Fruit fly (Drosophila melanogaster) whole organism, embryonic: ENCODE measurements around the gene CG9106.

Experiments used
- Aef1 ChIP-seq: fragments of 200-800 bp; sonication (Bioruptor generic); IDR thresholded peaks from 3 replicates; pipeline ENCODE4 v1.3.6; 2022; ENCODE audit warnings: missing biosample characterization, missing genetic modification characterization
- CG10274 ChIP-seq: fragments of 200-800 bp; sonication (Bioruptor generic); optimal IDR thresholded peaks from 3 replicates; lab custom pipeline; 2017; ENCODE audit warnings: missing biosample characterization, mild to moderate bottlenecking, missing genetic modification characterization
- CG12236 ChIP-seq: fragments of 200-800 bp; sonication (Bioruptor generic); optimal IDR thresholded peaks from 2 replicates; lab custom pipeline; 2016; ENCODE audit warnings: missing biosample characterization, missing genetic modification characterization
- CG14441 ChIP-seq: fragments of 200-800 bp; sonication (Bioruptor generic); IDR thresholded peaks from 2 replicates; pipeline ENCODE4 v1.3.6; 2022; ENCODE audit warnings: missing biosample characterization, missing genetic modification characterization
- CG15269 ChIP-seq: fragments of 200-800 bp; sonication (Bioruptor generic); optimal IDR thresholded peaks from 2 replicates; lab custom pipeline; 2018; ENCODE audit warnings: missing biosample characterization, mild to moderate bottlenecking, missing genetic modification characterization, moderate library complexity
- CG16779 ChIP-seq: fragments of 200-800 bp; sonication (Bioruptor generic); IDR thresholded peaks from 2 replicates; pipeline ENCODE4 v1.3.6; 2022; ENCODE audit warnings: missing biosample characterization, missing genetic modification characterization
- CG17186 ChIP-seq: fragments of 200-800 bp; sonication (Bioruptor generic); optimal IDR thresholded peaks from 3 replicates; lab custom pipeline; 2017; ENCODE audit warnings: missing biosample characterization, missing genetic modification reagents, missing genetic modification characterization
- CG31224 ChIP-seq: fragments of 200-800 bp; sonication (Bioruptor generic); IDR thresholded peaks from 2 replicates; pipeline ENCODE4 v1.3.6; 2022; ENCODE audit warnings: missing biosample characterization, missing genetic modification characterization
- CG33213 ChIP-seq: fragments of 200-800 bp; sonication (Bioruptor generic); optimal IDR thresholded peaks from 3 replicates; lab custom pipeline; 2016; ENCODE audit warnings: missing biosample characterization, missing genetic modification characterization
- CG43689 ChIP-seq: fragments of 200-800 bp; sonication (Bioruptor generic); IDR thresholded peaks from 2 replicates; pipeline ENCODE4 v1.3.6; 2022; ENCODE audit warnings: missing biosample characterization, missing genetic modification characterization
- CG4404 ChIP-seq: fragments of 200-800 bp; sonication (Bioruptor generic); IDR thresholded peaks from 2 replicates; pipeline ENCODE4 v1.3.6; 2022; ENCODE audit warnings: missing biosample characterization, missing genetic modification characterization
- CG4854 ChIP-seq: fragments of 200-800 bp; sonication (Bioruptor generic); optimal IDR thresholded peaks from 2 replicates; lab custom pipeline; 2016; ENCODE audit warnings: missing biosample characterization, missing genetic modification characterization, inconsistent platforms
- CG6689 ChIP-seq: fragments of 200-800 bp; sonication (Bioruptor generic); IDR thresholded peaks from 2 replicates; pipeline ENCODE4 v1.3.6; 2022; ENCODE audit warnings: missing biosample characterization, missing genetic modification characterization
- CG9609 ChIP-seq: fragments of 200-800 bp; sonication (Bioruptor generic); optimal IDR thresholded peaks from 3 replicates; lab custom pipeline; 2016; ENCODE audit warnings: missing biosample characterization, missing genetic modification characterization
- CHES-1-like ChIP-seq: fragments of 200-800 bp; sonication (Bioruptor generic); optimal IDR thresholded peaks from 2 replicates; lab custom pipeline; 2016; ENCODE audit warnings: missing biosample characterization, missing genetic modification characterization
- Dad ChIP-seq: fragments of 200-800 bp; sonication (Bioruptor generic); optimal IDR thresholded peaks from 3 replicates; lab custom pipeline; 2016; ENCODE audit warnings: missing biosample characterization, missing genetic modification characterization
- Dp ChIP-seq: fragments of 200-800 bp; sonication (Bioruptor generic); optimal IDR thresholded peaks from 2 replicates; lab custom pipeline; 2018; ENCODE audit warnings: missing biosample characterization, mild to moderate bottlenecking, missing genetic modification characterization, moderate library complexity
- Drgx ChIP-seq: fragments of 200-800 bp; sonication (Bioruptor generic); IDR thresholded peaks from 2 replicates; pipeline ENCODE4 v1.3.6; 2022; ENCODE audit warnings: missing biosample characterization, missing genetic modification characterization
- E2f2 ChIP-seq: fragments of 200-800 bp; sonication (Bioruptor generic); IDR thresholded peaks from 2 replicates; pipeline ENCODE4 v1.3.6; 2022; ENCODE audit warnings: missing biosample characterization, missing genetic modification characterization
- Fer1 ChIP-seq: fragments of 200-800 bp; sonication (Bioruptor generic); optimal IDR thresholded peaks from 2 replicates; lab custom pipeline; 2017; ENCODE audit warnings: missing biosample characterization, mild to moderate bottlenecking, missing genetic modification characterization
- HLH4C ChIP-seq: fragments of 200-800 bp; sonication (Bioruptor generic); IDR thresholded peaks from 3 replicates; pipeline ENCODE4 v1.3.6; 2022; ENCODE audit warnings: missing biosample characterization, missing genetic modification characterization; ENCODE audit not compliant: partially characterized antibody
- Lhr ChIP-seq: fragments of 200-800 bp; sonication (Bioruptor generic); optimal IDR thresholded peaks from 3 replicates; lab custom pipeline; 2017; ENCODE audit warnings: mild to moderate bottlenecking, missing biosample characterization, missing genetic modification reagents, missing genetic modification characterization
- MTF-1 ChIP-seq: fragments of 200-800 bp; sonication (Bioruptor generic); optimal IDR thresholded peaks from 2 replicates; lab custom pipeline; 2018; ENCODE audit warnings: missing biosample characterization, mild to moderate bottlenecking, missing genetic modification characterization, borderline replicate concordance
- Nf-YA ChIP-seq: fragments of 200-800 bp; sonication (Bioruptor generic); IDR thresholded peaks from 2 replicates; pipeline ENCODE4 v1.3.6; 2022; ENCODE audit warnings: missing biosample characterization, missing genetic modification characterization
- Pdp1 ChIP-seq, 2 experiments: fragments of 200-800 bp; sonication (Bioruptor generic); optimal IDR thresholded peaks; 3 replicates each; lab custom pipeline; 2016; ENCODE audit warnings: missing biosample characterization in 2 of 2, missing genetic modification characterization in 2 of 2, mild to moderate bottlenecking in 1 of 2, moderate library complexity in 1 of 2
- Rfx ChIP-seq: fragments of 200-800 bp; sonication (Bioruptor generic); IDR thresholded peaks from 2 replicates; pipeline ENCODE4 v1.3.6; 2022; ENCODE audit warnings: missing biosample characterization, missing genetic modification characterization
- TFAM ChIP-seq: fragments of 200-800 bp; sonication (Bioruptor generic); optimal IDR thresholded peaks from 2 replicates; lab custom pipeline; 2017; ENCODE audit warnings: missing biosample characterization, missing genetic modification characterization, inconsistent platforms
- ac ChIP-seq: fragments of 200-800 bp; sonication (Bioruptor generic); optimal IDR thresholded peaks from 3 replicates; lab custom pipeline; 2017; ENCODE audit warnings: missing biosample characterization, mild to moderate bottlenecking, missing genetic modification characterization
- bowl ChIP-seq: fragments of 200-800 bp; sonication (Bioruptor generic); IDR thresholded peaks from 2 replicates; pipeline ENCODE4 v1.3.6; 2022; ENCODE audit warnings: missing biosample characterization, missing genetic modification characterization
- bsh ChIP-seq, 2 experiments: fragments of 200-800 bp; sonication (Bioruptor generic); optimal IDR thresholded peaks; 2 replicates each; lab custom pipeline; 2017 to 2018; ENCODE audit warnings: mild to moderate bottlenecking in 2 of 2, missing biosample characterization in 2 of 2, missing genetic modification characterization in 2 of 2, moderate library complexity in 1 of 2
- dan ChIP-seq: fragments of 200-800 bp; sonication (Bioruptor generic); IDR thresholded peaks from 2 replicates; pipeline ENCODE4 v1.3.6; 2022; ENCODE audit warnings: missing biosample characterization, missing genetic modification characterization
- dimm ChIP-seq: fragments of 200-800 bp; sonication (Bioruptor generic); IDR thresholded peaks from 2 replicates; pipeline ENCODE4 v1.3.6; 2022; ENCODE audit warnings: missing biosample characterization, missing genetic modification characterization
- dysf ChIP-seq: fragments of 200-800 bp; sonication (Bioruptor generic); IDR thresholded peaks from 3 replicates; pipeline ENCODE4 v1.3.6; 2022; ENCODE audit warnings: missing biosample characterization, missing genetic modification characterization
- grau ChIP-seq: fragments of 200-800 bp; optimal IDR thresholded peaks from 3 replicates; lab custom pipeline; 2019; ENCODE audit warnings: missing biosample characterization, mild to moderate bottlenecking, missing genetic modification characterization, moderate library complexity
- gt ChIP-seq: fragments of 200-800 bp; sonication (Bioruptor generic); IDR thresholded peaks from 2 replicates; pipeline ENCODE4 v1.3.6; 2022; ENCODE audit warnings: missing biosample characterization, missing genetic modification characterization
- h ChIP-seq: fragments of >200 bp; optimal IDR thresholded peaks from 2 replicates; lab custom pipeline; 2017
- jumu ChIP-seq: fragments of 200-800 bp; sonication (Bioruptor generic); optimal IDR thresholded peaks from 3 replicates; lab custom pipeline; 2016; ENCODE audit warnings: missing biosample characterization, missing genetic modification characterization
- nmo ChIP-seq: fragments of 200-800 bp; sonication (Bioruptor generic); optimal IDR thresholded peaks from 2 replicates; lab custom pipeline; 2018; ENCODE audit warnings: missing biosample characterization, mild to moderate bottlenecking, missing genetic modification characterization, moderate library complexity
- oc ChIP-seq: fragments of 200-800 bp; sonication (Bioruptor generic); optimal IDR thresholded peaks from 2 replicates; lab custom pipeline; 2018; ENCODE audit warnings: missing biosample characterization, mild to moderate bottlenecking, missing genetic modification characterization, moderate library complexity
- odd ChIP-seq: fragments of 200-800 bp; sonication (Bioruptor generic); optimal IDR thresholded peaks from 2 replicates; lab custom pipeline; 2017; ENCODE audit warnings: missing biosample characterization, mild to moderate bottlenecking, missing genetic modification characterization
- pb ChIP-seq: fragments of 200-800 bp; sonication (Bioruptor generic); optimal IDR thresholded peaks from 3 replicates; lab custom pipeline; 2016; ENCODE audit warnings: missing biosample characterization, missing genetic modification characterization
- pfk ChIP-seq: fragments of 200-800 bp; sonication (Bioruptor generic); optimal IDR thresholded peaks from 2 replicates; lab custom pipeline; 2018; ENCODE audit warnings: missing biosample characterization, mild to moderate bottlenecking, missing genetic modification characterization, moderate library complexity
- phol ChIP-seq: fragments of 200-800 bp; sonication (Bioruptor generic); optimal IDR thresholded peaks from 3 replicates; lab custom pipeline; 2018; ENCODE audit warnings: missing biosample characterization, mild to moderate bottlenecking, missing genetic modification characterization, moderate library complexity
- pita ChIP-seq: fragments of 200-800 bp; sonication (Bioruptor generic); optimal IDR thresholded peaks from 2 replicates; lab custom pipeline; 2017; ENCODE audit warnings: missing biosample characterization, mild to moderate bottlenecking, missing genetic modification characterization
- pnt ChIP-seq: fragments of 200-800 bp; sonication (Bioruptor generic); optimal IDR thresholded peaks from 3 replicates; lab custom pipeline; 2016; ENCODE audit warnings: missing biosample characterization, missing genetic modification characterization
- pum ChIP-seq: fragments of 200-800 bp; sonication (Bioruptor generic); optimal IDR thresholded peaks from 2 replicates; lab custom pipeline; 2016; ENCODE audit warnings: missing biosample characterization, missing genetic modification characterization
- sc ChIP-seq, 3 experiments: fragments of >200 bp in 2 of 3; fragments of 200-800 bp in 1 of 3; sonication (Bioruptor generic) in 1 of 3; optimal IDR thresholded peaks; 2 replicates in 2 of 3; 3 replicates in 1 of 3; lab custom pipeline; 2017; ENCODE audit warnings: mild to moderate bottlenecking in 1 of 3, missing biosample characterization in 1 of 3, missing genetic modification characterization in 1 of 3, missing genetic modification reagents in 1 of 3
- scrt ChIP-seq: fragments of 200-800 bp; sonication (Bioruptor generic); optimal IDR thresholded peaks from 2 replicates; lab custom pipeline; 2018; ENCODE audit warnings: missing biosample characterization, mild to moderate bottlenecking, missing genetic modification characterization, moderate library complexity
- slbo ChIP-seq: fragments of 200-800 bp; sonication (Bioruptor generic); IDR thresholded peaks from 2 replicates; pipeline ENCODE4 v1.3.6; 2022; ENCODE audit warnings: missing biosample characterization, missing genetic modification characterization
- tgo ChIP-seq: fragments of 200-800 bp; sonication (Bioruptor generic); IDR thresholded peaks from 3 replicates; pipeline ENCODE4 v1.3.6; 2022; ENCODE audit warnings: missing biosample characterization, missing genetic modification characterization
- zen2 ChIP-seq: fragments of 200-800 bp; sonication (Bioruptor generic); IDR thresholded peaks from 3 replicates; pipeline ENCODE4 v1.3.6; 2022; ENCODE audit warnings: missing biosample characterization, missing genetic modification characterization; ENCODE audit not compliant: partially characterized antibody
- zfh2 ChIP-seq: fragments of 200-800 bp; sonication (Bioruptor generic); optimal IDR thresholded peaks from 2 replicates; lab custom pipeline; 2016; ENCODE audit warnings: missing biosample characterization, missing genetic modification characterization

The CG9106 gene

DNA sequence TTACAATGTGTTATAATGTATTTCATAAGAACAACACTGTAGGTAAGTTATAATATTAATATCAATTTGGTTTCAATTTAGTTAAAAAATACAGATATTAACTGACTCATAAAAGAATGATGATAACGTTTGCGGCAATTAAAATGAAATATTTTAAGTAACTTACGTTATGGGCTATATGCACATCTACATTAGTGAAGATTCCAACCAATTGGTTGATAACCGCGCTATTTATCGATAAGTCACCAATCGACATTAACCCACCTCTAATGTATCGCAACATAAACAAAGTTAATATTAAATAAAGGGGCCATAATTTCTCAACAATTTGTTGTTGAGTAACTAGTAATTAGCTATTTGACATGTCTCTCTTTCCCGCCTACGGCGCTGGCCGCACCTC, 20.6 kb upstream of the CG9106 start, which contains the start of gene CG5877 (continued):
- no peak for TF ChIP-seq MTF-1 (GFP tag; lab: Kevin White, UChicago)
- no peak for TF ChIP-seq CG9609 (GFP tag; lab: Kevin White, UChicago)
- no peak for TF ChIP-seq CG31224 (GFP tag; lab: Robert Waterston, UW)
- no peak for TF ChIP-seq CG15269 (tag; lab: Kevin White, UChicago)
- no peak for TF ChIP-seq Dad (GFP tag; lab: Kevin White, UChicago)
- no peak for TF ChIP-seq E2f2 (GFP tag; lab: Robert Waterston, UW)
- TF ChIP-seq Drgx (GFP tag; lab: Robert Waterston, UW) = no peak
- TF ChIP-seq CG6689 = no peak
- TF ChIP-seq Fer1 (GFP tag; lab: Kevin White, UChicago) = no peak
- TF ChIP-seq HLH4C = peak; percentile 17; the same call in 2 of the 3 replicates
- no peak for TF ChIP-seq Dp (GFP tag; lab: Kevin White, UChicago)
- TF ChIP-seq Rfx = no peak
- TF ChIP-seq h (lab: Kevin White, UChicago) = no peak
- TF ChIP-seq dysf (GFP tag; lab: Robert Waterston, UW) = no peak
- no peak for TF ChIP-seq CG4404
- TF ChIP-seq bsh (GFP tag; optimal IDR thresholded peaks at IDR 0.05; lab: Kevin White, UChicago) = no peak
- peak in 1 of 2 experiments; percentile 29 for TF ChIP-seq Pdp1 (GFP tag; optimal IDR thresholded peaks at IDR 0.05; lab: Kevin White, UChicago)
- TF ChIP-seq CG14441 = no peak
- TF ChIP-seq CHES-1-like (GFP tag; lab: Kevin White, UChicago) = no peak
- no peak for TF ChIP-seq pnt
- TF ChIP-seq pfk = no peak
- TF ChIP-seq ac = no peak
- no peak for TF ChIP-seq gt (GFP tag; lab: Robert Waterston, UW)
- no peak for TF ChIP-seq pb (GFP tag; lab: Kevin White, UChicago)
- TF ChIP-seq pum = no peak
- TF ChIP-seq CG17186 (GFP tag; lab: Kevin White, UChicago) = no peak
- TF ChIP-seq CG33213 = no peak
- TF ChIP-seq CG10274 (GFP tag; lab: Kevin White, UChicago) = no peak
- TF ChIP-seq phol (tag; lab: Kevin White, UChicago) = peak; percentile 7
- no peak for TF ChIP-seq odd
- TF ChIP-seq dan (GFP tag; lab: Robert Waterston, UW) = no peak
- TF ChIP-seq jumu (GFP tag; lab: Kevin White, UChicago) = no peak
- TF ChIP-seq oc = no peak
- TF ChIP-seq zfh2 (GFP tag; lab: Kevin White, UChicago) = no peak
- no peak for TF ChIP-seq bowl
- no peak for TF ChIP-seq CG43689
- TF ChIP-seq scrt = no peak
- TF ChIP-seq CG4854 (GFP tag; lab: Kevin White, UChicago) = no peak
- TF ChIP-seq pita (GFP tag; lab: Kevin White, UChicago) = peak; percentile 52
- TF ChIP-seq Aef1 = no peak
- no peak for TF ChIP-seq sc (optimal IDR thresholded peaks at IDR 0.05; lab: Kevin White, UChicago)
- no peak for TF ChIP-seq sc (GFP tag; optimal IDR thresholded peaks at IDR 0.05; lab: Kevin White, UChicago)
- no peak for TF ChIP-seq slbo (GFP tag; lab: Robert Waterston, UW)
- peak; percentile 16 for TF ChIP-seq nmo
- TF ChIP-seq Nf-YA (GFP tag; lab: Robert Waterston, UW) = no peak
- no peak for TF ChIP-seq dimm (GFP tag; lab: Robert Waterston, UW)
- no peak for TF ChIP-seq zen2 (GFP tag; lab: Robert Waterston, UW)
- TF ChIP-seq CG16779 (GFP tag; lab: Robert Waterston, UW) = no peak
- no peak for TF ChIP-seq tgo (GFP tag; lab: Robert Waterston, UW)
- TF ChIP-seq Lhr = no peak
- no peak for TF ChIP-seq TFAM (GFP tag; lab: Kevin White, UChicago)
- TF ChIP-seq grau (tag; lab: Kevin White, UChicago) = no peak
- no peak for TF ChIP-seq CG12236 (GFP tag; lab: Kevin White, UChicago)
